Fruit fly (Drosophila melanogaster): ENCODE measurements around the gene Mi-2.

The Mi-2 gene

DNA sequence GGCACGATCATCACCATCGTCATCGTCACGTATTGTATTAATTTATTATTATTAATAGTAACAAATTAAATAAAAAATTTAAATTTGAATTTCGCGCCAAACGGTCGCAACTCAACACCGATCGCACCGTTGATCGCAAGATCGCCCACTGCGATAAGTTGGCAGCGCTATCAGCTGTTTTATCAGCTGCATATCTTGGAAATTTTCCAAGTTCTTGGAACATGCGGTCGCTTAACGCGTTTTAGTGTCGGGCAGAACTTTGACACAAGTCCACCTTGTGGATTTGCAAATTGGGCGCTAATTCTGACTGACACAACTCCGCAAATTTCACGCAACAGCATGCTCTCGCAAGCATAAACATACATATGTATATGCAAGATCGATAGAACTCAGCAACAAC is 48.8 kb downstream of the Mi-2 start:
- TF ChIP-seq CG14710 (tag; optimal IDR thresholded peaks at IDR 0.05) (peak; percentile 61), CG13287 (GFP tag; IDR thresholded peaks at IDR 0.05; ENCODE audit: partially characterized antibody) (peak; percentile 61; the same call in 1 of the 2 replicates), Dfd (GFP tag; optimal IDR thresholded peaks at IDR 0.05) (no peak), CG15073 (GFP tag; optimal IDR thresholded peaks at IDR 0.05) (no peak), CG3995 (GFP tag; optimal IDR thresholded peaks at IDR 0.05) (peak; percentile 74), CG5953 (GFP tag; IDR thresholded peaks at IDR 0.05) (no peak), CG6683 (GFP tag; optimal IDR thresholded peaks at IDR 0.05) (no peak), amos (GFP tag; IDR thresholded peaks at IDR 0.05; ENCODE audit: partially characterized antibody) (peak; percentile 33; the same call in 1 of the 2 replicates), Rfx (GFP tag; IDR thresholded peaks at IDR 0.05) (peak; percentile 57; the same call in 1 of the 2 replicates), BtbVII (GFP tag; optimal IDR thresholded peaks at IDR 0.05) (peak; percentile 16), CG1602 (GFP tag; optimal IDR thresholded peaks at IDR 0.05) (no peak), az2 (GFP tag; optimal IDR thresholded peaks at IDR 0.05) (no peak), CG12155 (GFP tag; optimal IDR thresholded peaks at IDR 0.05) (no peak), CG12769 (tag; optimal IDR thresholded peaks at IDR 0.05) (peak; percentile 42), Elba2 (GFP tag; optimal IDR thresholded peaks at IDR 0.05) (no peak), salm (tag; optimal IDR thresholded peaks at IDR 0.05) (no peak), tna (GFP tag; IDR thresholded peaks at IDR 0.05; ENCODE audit: partially characterized antibody) (no peak), crp (GFP tag; optimal IDR thresholded peaks at IDR 0.05) (peak; percentile 96 to 100), bcd (GFP tag; optimal IDR thresholded peaks at IDR 0.05) (peak; percentile 12), CG2889 (GFP tag; IDR thresholded peaks at IDR 0.05) (no peak), Dbx (GFP tag; IDR thresholded peaks at IDR 0.05) (0 out of 3 replicates have a peak, but pooled peaks have one; percentile 26), unpg (GFP tag; optimal IDR thresholded peaks at IDR 0.05) (no peak), BEAF-32 (GFP tag; optimal IDR thresholded peaks at IDR 0.05) (peak; percentile 39), eyg (GFP tag; optimal IDR thresholded peaks at IDR 0.05) (no peak), CG18476 (GFP tag; optimal IDR thresholded peaks at IDR 0.05) (no peak), CG32767 (GFP tag; IDR thresholded peaks at IDR 0.05) (no peak), Mrtf (GFP tag; IDR thresholded peaks at IDR 0.05) (no peak), Spps (tag; optimal IDR thresholded peaks at IDR 0.05) (no peak), unc-4 (GFP tag; IDR thresholded peaks at IDR 0.05; ENCODE audit: partially characterized antibody) (0 out of 2 replicates have a peak, but pooled peaks have one; percentile 23), NfI (GFP tag; optimal IDR thresholded peaks at IDR 0.05) (peak; percentile 68), CG33213 (GFP tag; optimal IDR thresholded peaks at IDR 0.05) (no peak), Stat92E (GFP tag; optimal IDR thresholded peaks at IDR 0.05) (peak in 1 of 3 experiments; percentile 98), CG11456 (GFP tag; IDR thresholded peaks at IDR 0.05) (no peak), CG30020 (tag; optimal IDR thresholded peaks at IDR 0.05) (peak; percentile 4), Jarid2 (GFP tag; optimal IDR thresholded peaks at IDR 0.05) (peak; percentile 62), Bgb (GFP tag; IDR thresholded peaks at IDR 0.05; ENCODE audit: partially characterized antibody) (peak; percentile 47; the same call in 1 of the 2 replicates), Camta (GFP tag; optimal IDR thresholded peaks at IDR 0.05) (no peak), lola (GFP tag; optimal IDR thresholded peaks at IDR 0.05) (no peak), cas (GFP tag; IDR thresholded peaks at IDR 0.05) (no peak), bsh (GFP tag; optimal IDR thresholded peaks at IDR 0.05) (peak in 1 of 2 experiments; percentile 11), pros (GFP tag; optimal IDR thresholded peaks at IDR 0.05) (no peak), NK7.1 (GFP tag; optimal IDR thresholded peaks at IDR 0.05) (no peak), Asciz (GFP tag; optimal IDR thresholded peaks at IDR 0.05) (no peak), fd3F (GFP tag; optimal IDR thresholded peaks at IDR 0.05) (no peak), CG15601 (tag; optimal IDR thresholded peaks at IDR 0.05) (peak; percentile 37), bigmax (GFP tag; optimal IDR thresholded peaks at IDR 0.05) (peak; percentile 20), CG17361 (GFP tag; IDR thresholded peaks at IDR 0.05) (0 out of 3 replicates have a peak, but pooled peaks have one; percentile 11), vfl (GFP tag; optimal IDR thresholded peaks at IDR 0.05) (no peak), so (GFP tag; IDR thresholded peaks at IDR 0.05) (peak; percentile 35; the same call in 1 of the 3 replicates)

Measured in whole organism, embryonic.